Fruit fly (Drosophila melanogaster): ENCODE measurements around the gene Proc.

The Proc gene

DNA sequence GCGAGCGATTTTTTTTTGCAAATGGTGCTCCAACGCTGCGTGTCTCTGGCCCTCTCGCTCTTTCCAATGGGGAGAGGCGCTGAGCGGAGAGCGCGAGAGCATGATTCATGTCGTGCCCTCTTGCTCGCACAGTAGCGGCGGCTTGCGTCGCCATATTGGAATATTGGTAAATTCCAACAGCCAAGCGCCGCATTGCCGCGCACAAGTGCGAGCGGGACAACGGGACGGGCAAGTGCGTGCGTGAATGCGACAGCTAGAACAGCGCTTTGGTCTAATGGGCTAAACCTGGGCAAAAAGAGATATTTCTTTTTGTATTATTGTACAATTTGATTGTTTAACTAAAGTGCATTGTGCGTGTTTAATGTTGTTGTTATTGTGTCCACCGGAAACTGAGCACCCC, 43.0 kb downstream of the Proc start (continued):
- no peak for TF ChIP-seq Jarid2 (GFP tag; optimal IDR thresholded peaks at IDR 0.05)
- peak; percentile 65; the same call in 2 of the 3 replicates for TF ChIP-seq CG6791 (GFP tag; IDR thresholded peaks at IDR 0.05; ENCODE audit: partially characterized antibody)
- no peak for TF ChIP-seq CG12299 (tag; optimal IDR thresholded peaks at IDR 0.05)
- peak; percentile 51 for TF ChIP-seq gcm2 (GFP tag; optimal IDR thresholded peaks at IDR 0.05)
- TF ChIP-seq CG3995 (GFP tag; optimal IDR thresholded peaks at IDR 0.05): no peak
- peak; percentile 22 for TF ChIP-seq dmrt99B (tag; optimal IDR thresholded peaks at IDR 0.05)
- TF ChIP-seq Antp (GFP tag; optimal IDR thresholded peaks at IDR 0.05): no peak
- peak; percentile 52 for TF ChIP-seq HLHmδ (GFP tag; optimal IDR thresholded peaks at IDR 0.05)
- no peak for TF ChIP-seq CG14965 (GFP tag; optimal IDR thresholded peaks at IDR 0.05; ENCODE audit: borderline replicate concordance)
- no peak for TF ChIP-seq slp2 (GFP tag; optimal IDR thresholded peaks at IDR 0.05)
- no peak for TF ChIP-seq gce (GFP tag; IDR thresholded peaks at IDR 0.05)
- TF ChIP-seq CG1602 (GFP tag; optimal IDR thresholded peaks at IDR 0.05): no peak
- TF ChIP-seq sens-2 (GFP tag; IDR thresholded peaks at IDR 0.05): no peak
- TF ChIP-seq CG4854 (GFP tag; optimal IDR thresholded peaks at IDR 0.05): no peak
- TF ChIP-seq CG31224 (GFP tag; IDR thresholded peaks at IDR 0.05): no peak
- peak; percentile 30 for TF ChIP-seq CG8290 (GFP tag; optimal IDR thresholded peaks at IDR 0.05)
- peak; percentile 20 to 79 for TF ChIP-seq CG8290 (tag; optimal IDR thresholded peaks at IDR 0.05)
- no peak for TF ChIP-seq CG12104 (GFP tag; optimal IDR thresholded peaks at IDR 0.05)
- TF ChIP-seq maf-S (GFP tag; optimal IDR thresholded peaks at IDR 0.05): no peak
- no peak for TF ChIP-seq shn (GFP tag; optimal IDR thresholded peaks at IDR 0.05)
- TF ChIP-seq CG5953 (GFP tag; IDR thresholded peaks at IDR 0.05): 0 out of 2 replicates have a peak, but pooled peaks have one; percentile 11
- TF ChIP-seq CG12659 (GFP tag; optimal IDR thresholded peaks at IDR 0.05): peak; percentile 69
- peak; percentile 50 for TF ChIP-seq CG8281 (tag; optimal IDR thresholded peaks at IDR 0.05)
- TF ChIP-seq Sox100B (GFP tag; optimal IDR thresholded peaks at IDR 0.05): no peak
- no peak for TF ChIP-seq CG11093 (GFP tag; IDR thresholded peaks at IDR 0.05)
- no peak for TF ChIP-seq CG10462 (GFP tag; optimal IDR thresholded peaks at IDR 0.05)
- TF ChIP-seq Bdp1 (GFP tag; optimal IDR thresholded peaks at IDR 0.05): no peak
- TF ChIP-seq NC2β (GFP tag; optimal IDR thresholded peaks at IDR 0.05): no peak
- TF ChIP-seq luna (GFP tag; optimal IDR thresholded peaks at IDR 0.05): no peak
- TF ChIP-seq knrl (GFP tag; IDR thresholded peaks at IDR 0.05; ENCODE audit: partially characterized antibody): peak; percentile 41; the same call in 2 of the 3 replicates
- no peak for TF ChIP-seq CG14667 (GFP tag; IDR thresholded peaks at IDR 0.05)
- no peak for TF ChIP-seq Hmx (GFP tag; optimal IDR thresholded peaks at IDR 0.05)
- TF ChIP-seq hth (optimal IDR thresholded peaks at IDR 0.05): no peak
- TF ChIP-seq sc (optimal IDR thresholded peaks at IDR 0.05): no peak
- no peak for TF ChIP-seq sc (GFP tag; optimal IDR thresholded peaks at IDR 0.05)
- peak; percentile 26 for TF ChIP-seq disco-r (GFP tag; optimal IDR thresholded peaks at IDR 0.05)
- TF ChIP-seq CG9932 (GFP tag; IDR thresholded peaks at IDR 0.05): peak; percentile 35; the same call in 1 of the 2 replicates
- 0 out of 2 replicates have a peak, but pooled peaks have one; percentile 59 for TF ChIP-seq CG8765 (GFP tag; IDR thresholded peaks at IDR 0.05)
- TF ChIP-seq crol (GFP tag; IDR thresholded peaks at IDR 0.05): peak; percentile 64
- TF ChIP-seq CG11695 (GFP tag; IDR thresholded peaks at IDR 0.05): no peak
- no peak for TF ChIP-seq pum (GFP tag; optimal IDR thresholded peaks at IDR 0.05)
- TF ChIP-seq Hr78 (GFP tag; optimal IDR thresholded peaks at IDR 0.05): no peak
- no peak for TF ChIP-seq CG3726 (GFP tag; IDR thresholded peaks at IDR 0.05)
- no peak for TF ChIP-seq CG12942 (GFP tag; optimal IDR thresholded peaks at IDR 0.05)
- peak; percentile 13; the same call in 1 of the 2 replicates for TF ChIP-seq CG6689 (GFP tag; IDR thresholded peaks at IDR 0.05)
- TF ChIP-seq CG17568 (GFP tag; optimal IDR thresholded peaks at IDR 0.05): no peak
- no peak for TF ChIP-seq fd3F (GFP tag; optimal IDR thresholded peaks at IDR 0.05)
- peak; percentile 65 for TF ChIP-seq CG10543 (GFP tag; optimal IDR thresholded peaks at IDR 0.05)
- no peak for TF ChIP-seq Hr39 (optimal IDR thresholded peaks at IDR 0.05)
- TF ChIP-seq HLH4C (GFP tag; IDR thresholded peaks at IDR 0.05; ENCODE audit: partially characterized antibody): peak; percentile 35
- peak; percentile 6 for TF ChIP-seq CG17912 (GFP tag; optimal IDR thresholded peaks at IDR 0.05)
- peak; percentile 42; the same call in 1 of the 2 replicates for TF ChIP-seq CG32532 (GFP tag; IDR thresholded peaks at IDR 0.05)
- peak; percentile 89 for TF ChIP-seq Nf-YC (tag; optimal IDR thresholded peaks at IDR 0.05)

Data from whole organism, embryonic.